Worm (Caenorhabditis elegans) whole organism, midembryonic: ENCODE data around the gene W02G9.3.

ENCODE experiments used
- T22C8.4 ChIP-seq: fragments of 200-800 bp; sonication (Bioruptor generic); IDR thresholded peaks from 2 replicates; pipeline ENCODE4 v1.3.6; 2022; ENCODE audit warnings: missing genetic modification characterization, missing compliant biosample characterization
- flt-1 ChIP-seq: fragments of 200-800 bp; sonication (Bioruptor generic); IDR thresholded peaks from 2 replicates; pipeline ENCODE4 v1.3.6; 2022; ENCODE audit warnings: missing genetic modification characterization, missing compliant biosample characterization
- tab-1 ChIP-seq: fragments of 200-800 bp; sonication (Bioruptor generic); IDR thresholded peaks from 2 replicates; pipeline ENCODE4 v1.3.6; 2022; ENCODE audit warnings: missing genetic modification characterization, missing compliant biosample characterization

ce11 chrV:2694389-2694788 lies 21.6 kb downstream of the W02G9.3 start, which contains the start of gene Y45G12B.2:
- no peak for TF ChIP-seq T22C8.4
- TF ChIP-seq tab-1 (GFP tag; lab: Robert Waterston, UW): no peak
- no peak for TF ChIP-seq flt-1 (GFP tag; lab: Robert Waterston, UW)
